Worm (Caenorhabditis elegans) whole organism, L4 larva: ENCODE measurements around the gene smf-3.

ENCODE experiments used
- D1046.2 ChIP-seq: fragments of 200-800 bp; sonication (Bioruptor generic); IDR thresholded peaks from 2 replicates; pipeline ENCODE4 v1.3.6; 2022; ENCODE audit warnings: missing genetic modification characterization, missing compliant biosample characterization
- F26F4.8 ChIP-seq: fragments of 200-800 bp; sonication (Bioruptor generic); conservative IDR thresholded peaks from 2 replicates; pipeline ENCODE4 v1.3.6; 2022; ENCODE audit warnings: missing genetic modification characterization, missing compliant biosample characterization
- F44E2.7 ChIP-seq: fragments of 200-800 bp; sonication (Bioruptor generic); IDR thresholded peaks from 2 replicates; pipeline ENCODE4 v2.1.2; 2022; ENCODE audit warnings: missing genetic modification characterization, missing compliant biosample characterization
- T20F7.1 ChIP-seq: fragments of 200-800 bp; sonication (Bioruptor generic); optimal IDR thresholded peaks from 2 replicates; lab custom pipeline; 2018; ENCODE audit warnings: mild to moderate bottlenecking, missing genetic modification characterization, missing compliant biosample characterization
- Y105C5A.15 ChIP-seq: fragments of 200-800 bp; sonication (Bioruptor generic); IDR thresholded peaks from 2 replicates; pipeline ENCODE4 v1.3.6; 2022; ENCODE audit warnings: missing genetic modification characterization, missing compliant biosample characterization
- Y48G9A.11 ChIP-seq: fragments of 200-800 bp; sonication (Bioruptor generic); IDR thresholded peaks from 2 replicates; pipeline ENCODE4 v1.3.6; 2022; ENCODE audit warnings: missing genetic modification reagents, missing genetic modification characterization, missing compliant biosample characterization
- Y5F2A.4 ChIP-seq: fragments of 200-800 bp; sonication (Bioruptor generic); optimal IDR thresholded peaks from 2 replicates; lab custom pipeline; 2018; ENCODE audit warnings: mild to moderate bottlenecking, missing genetic modification characterization, missing compliant biosample characterization
- Y75B8A.6 ChIP-seq: fragments of 200-800 bp; sonication (Bioruptor generic); IDR thresholded peaks from 2 replicates; pipeline ENCODE4 v1.3.6; 2022; ENCODE audit warnings: missing genetic modification reagents, missing genetic modification characterization, missing compliant biosample characterization
- aha-1 ChIP-seq: fragments of 150-350 bp; peaks from one replicate; lab custom pipeline; 2014; ENCODE audit warnings: missing biosample characterization, missing genetic modification characterization
- aly-2 ChIP-seq: sonication (generic microtip); optimal IDR thresholded peaks from 2 replicates; lab custom pipeline; 2018; ENCODE audit warnings: missing biosample characterization, missing genetic modification characterization
- ceh-28 ChIP-seq: fragments of 150-350 bp; optimal IDR thresholded peaks from 2 replicates; lab custom pipeline; 2014; ENCODE audit warnings: missing biosample characterization, missing genetic modification reagents, missing genetic modification characterization
- ceh-44 ChIP-seq: fragments of 200-800 bp; sonication (Bioruptor generic); IDR thresholded peaks from 2 replicates; pipeline ENCODE4 v1.3.6; 2022; ENCODE audit warnings: missing genetic modification reagents, missing genetic modification characterization, missing compliant biosample characterization
- ceh-62 ChIP-seq: sonication (generic microtip); optimal IDR thresholded peaks from 2 replicates; lab custom pipeline; 2017; ENCODE audit warnings: missing biosample characterization, missing genetic modification characterization
- ces-1 ChIP-seq: fragments of 150-350 bp; sonication (generic microtip); optimal IDR thresholded peaks from 4 replicates; lab custom pipeline; 2014; ENCODE audit warnings: missing biosample characterization, missing genetic modification reagents, missing genetic modification characterization
- cey-2 ChIP-seq: sonication (generic microtip); optimal IDR thresholded peaks from 3 replicates; lab custom pipeline; 2017; ENCODE audit warnings: missing genetic modification characterization, mild to moderate bottlenecking, missing compliant biosample characterization, antibody characterized with exemption, borderline replicate concordance; ENCODE audit not compliant: insufficient read depth
- daf-16 ChIP-seq, 3 experiments: sonication (generic microtip); optimal IDR thresholded peaks; 2 replicates each; lab custom pipeline; 2016 to 2017; ENCODE audit warnings: missing genetic modification characterization in 3 of 3, missing genetic modification reagents in 3 of 3, mild to moderate bottlenecking in 2 of 3, missing compliant biosample characterization in 2 of 3, missing biosample characterization in 1 of 3, moderate library complexity in 1 of 3
- daf-19 ChIP-seq: fragments of 200-800 bp; sonication (Bioruptor generic); conservative IDR thresholded peaks from 2 replicates; pipeline ENCODE4 v1.3.6; 2022; ENCODE audit warnings: missing genetic modification characterization, missing compliant biosample characterization
- daf-8 ChIP-seq: fragments of 200-800 bp; sonication (Bioruptor generic); IDR thresholded peaks from 2 replicates; pipeline ENCODE4 v1.3.6; 2022; ENCODE audit warnings: missing genetic modification characterization, missing compliant biosample characterization
- dmd-8 ChIP-seq: fragments of 200-800 bp; sonication (Bioruptor generic); IDR thresholded peaks from 2 replicates; pipeline ENCODE4 v1.3.6; 2022; ENCODE audit warnings: missing genetic modification characterization, missing compliant biosample characterization
- dmd-9 ChIP-seq: fragments of 200-800 bp; sonication (Bioruptor generic); IDR thresholded peaks from 2 replicates; pipeline ENCODE4 v1.3.6; 2022; ENCODE audit warnings: missing genetic modification reagents, missing genetic modification characterization, missing compliant biosample characterization
- duxl-1 ChIP-seq: sonication (generic microtip); optimal IDR thresholded peaks from 2 replicates; lab custom pipeline; 2016; ENCODE audit warnings: mild to moderate bottlenecking, missing genetic modification characterization, moderate library complexity, missing compliant biosample characterization; ENCODE audit not compliant: poor library complexity
- egl-43 ChIP-seq: fragments of 200-800 bp; sonication (Bioruptor generic); IDR thresholded peaks from 2 replicates; pipeline ENCODE4 v1.3.6; 2022; ENCODE audit warnings: missing genetic modification reagents, missing genetic modification characterization, missing compliant biosample characterization
- gei-8 ChIP-seq: fragments of 200-800 bp; sonication (Bioruptor generic); optimal IDR thresholded peaks from 2 replicates; lab custom pipeline; 2018; ENCODE audit warnings: mild to moderate bottlenecking, missing genetic modification characterization, missing compliant biosample characterization
- hlh-11 ChIP-seq: fragments of 200-800 bp; sonication (Bioruptor generic); optimal IDR thresholded peaks from 2 replicates; lab custom pipeline; 2018; ENCODE audit warnings: mild to moderate bottlenecking, missing genetic modification characterization, missing compliant biosample characterization
- lim-7 ChIP-seq: fragments of 200-800 bp; sonication (Bioruptor generic); IDR thresholded peaks from 2 replicates; pipeline ENCODE4 v1.3.6; 2022; ENCODE audit warnings: missing genetic modification characterization, missing compliant biosample characterization
- lin-1 ChIP-seq: fragments of 200-800 bp; sonication (Bioruptor generic); IDR thresholded peaks from 2 replicates; pipeline ENCODE4 v1.3.6; 2022; ENCODE audit warnings: missing genetic modification reagents, missing genetic modification characterization, missing compliant biosample characterization
- lin-13 ChIP-seq: fragments of 150-350 bp; optimal IDR thresholded peaks from 2 replicates; lab custom pipeline; 2014; ENCODE audit warnings: missing biosample characterization, missing genetic modification reagents, missing genetic modification characterization
- lin-15B ChIP-seq: fragments of 150-350 bp; sonication (generic microtip); optimal IDR thresholded peaks from 3 replicates; lab custom pipeline; 2014; ENCODE audit warnings: missing biosample characterization, missing genetic modification characterization
- lin-38 ChIP-seq: fragments of 200-800 bp; sonication (Bioruptor generic); IDR thresholded peaks from 2 replicates; pipeline ENCODE4 v1.3.6; 2022; ENCODE audit warnings: missing genetic modification reagents, missing genetic modification characterization, missing compliant biosample characterization
- madf-5 ChIP-seq, 2 experiments: fragments of 200-800 bp; sonication (Bioruptor generic); IDR thresholded peaks; 2 replicates each; pipeline ENCODE4 v1.3.6; 2022; ENCODE audit warnings: missing compliant biosample characterization in 2 of 2, missing genetic modification characterization in 2 of 2
- mdt-29 ChIP-seq: fragments of 200-800 bp; sonication (Bioruptor generic); IDR thresholded peaks from 2 replicates; pipeline ENCODE4 v1.3.6; 2022; ENCODE audit warnings: missing genetic modification reagents, missing genetic modification characterization, missing compliant biosample characterization
- mes-2 ChIP-seq: sonication (generic microtip); optimal IDR thresholded peaks from 2 replicates; lab custom pipeline; 2016; ENCODE audit warnings: missing genotype, mild to moderate bottlenecking, missing genetic modification characterization, missing compliant biosample characterization; ENCODE audit not compliant: poor library complexity, severe bottlenecking
- nhr-41 ChIP-seq: fragments of 200-800 bp; sonication (Bioruptor generic); IDR thresholded peaks from 2 replicates; pipeline ENCODE4 v1.3.6; 2022; ENCODE audit warnings: missing genetic modification reagents, missing genetic modification characterization, missing compliant biosample characterization
- nhr-42 ChIP-seq: fragments of 200-800 bp; sonication (Bioruptor generic); IDR thresholded peaks from 2 replicates; pipeline ENCODE4 v1.3.6; 2022; ENCODE audit warnings: missing genetic modification characterization, missing compliant biosample characterization
- nhr-6 ChIP-seq: fragments of 150-350 bp; optimal IDR thresholded peaks from 2 replicates; lab custom pipeline; 2014; ENCODE audit warnings: missing biosample characterization, missing genetic modification characterization
- pha-4 ChIP-seq, 2 experiments: fragments of 150-350 bp in 1 of 2; fragments of 200-800 bp in 1 of 2; sonication (Bioruptor generic) in 1 of 2; IDR thresholded peaks in 1 of 2; optimal IDR thresholded peaks in 1 of 2; 2 replicates each; pipeline versions ENCODE4 v1.3.6 to Lab custom; 2014 to 2022; ENCODE audit warnings: missing genetic modification characterization in 2 of 2, missing genetic modification reagents in 2 of 2, missing biosample characterization in 1 of 2, missing compliant biosample characterization in 1 of 2
- php-3 ChIP-seq: fragments of 200-800 bp; sonication (Bioruptor generic); IDR thresholded peaks from 2 replicates; pipeline ENCODE4 v1.3.6; 2022; ENCODE audit warnings: missing genetic modification reagents, missing genetic modification characterization, missing compliant biosample characterization
- snpc-1.2 ChIP-seq: fragments of 200-800 bp; sonication (Bioruptor generic); IDR thresholded peaks from 2 replicates; pipeline ENCODE4 v1.3.6; 2022; ENCODE audit warnings: missing genetic modification reagents, missing genetic modification characterization, missing compliant biosample characterization
- spr-1 ChIP-seq: sonication (generic microtip); optimal IDR thresholded peaks from 2 replicates; lab custom pipeline; 2016; ENCODE audit warnings: mild to moderate bottlenecking, missing genetic modification characterization, missing compliant biosample characterization
- vab-7 ChIP-seq: fragments of 200-800 bp; sonication (Bioruptor generic); IDR thresholded peaks from 2 replicates; pipeline ENCODE4 v1.3.6; 2022; ENCODE audit warnings: missing genetic modification reagents, missing genetic modification characterization, missing compliant biosample characterization
- zip-11 ChIP-seq: fragments of 200-800 bp; sonication (Bioruptor generic); IDR thresholded peaks from 2 replicates; pipeline ENCODE4 v1.3.6; 2022; ENCODE audit warnings: missing genetic modification characterization, missing compliant biosample characterization

smf-3 gene

DNA sequence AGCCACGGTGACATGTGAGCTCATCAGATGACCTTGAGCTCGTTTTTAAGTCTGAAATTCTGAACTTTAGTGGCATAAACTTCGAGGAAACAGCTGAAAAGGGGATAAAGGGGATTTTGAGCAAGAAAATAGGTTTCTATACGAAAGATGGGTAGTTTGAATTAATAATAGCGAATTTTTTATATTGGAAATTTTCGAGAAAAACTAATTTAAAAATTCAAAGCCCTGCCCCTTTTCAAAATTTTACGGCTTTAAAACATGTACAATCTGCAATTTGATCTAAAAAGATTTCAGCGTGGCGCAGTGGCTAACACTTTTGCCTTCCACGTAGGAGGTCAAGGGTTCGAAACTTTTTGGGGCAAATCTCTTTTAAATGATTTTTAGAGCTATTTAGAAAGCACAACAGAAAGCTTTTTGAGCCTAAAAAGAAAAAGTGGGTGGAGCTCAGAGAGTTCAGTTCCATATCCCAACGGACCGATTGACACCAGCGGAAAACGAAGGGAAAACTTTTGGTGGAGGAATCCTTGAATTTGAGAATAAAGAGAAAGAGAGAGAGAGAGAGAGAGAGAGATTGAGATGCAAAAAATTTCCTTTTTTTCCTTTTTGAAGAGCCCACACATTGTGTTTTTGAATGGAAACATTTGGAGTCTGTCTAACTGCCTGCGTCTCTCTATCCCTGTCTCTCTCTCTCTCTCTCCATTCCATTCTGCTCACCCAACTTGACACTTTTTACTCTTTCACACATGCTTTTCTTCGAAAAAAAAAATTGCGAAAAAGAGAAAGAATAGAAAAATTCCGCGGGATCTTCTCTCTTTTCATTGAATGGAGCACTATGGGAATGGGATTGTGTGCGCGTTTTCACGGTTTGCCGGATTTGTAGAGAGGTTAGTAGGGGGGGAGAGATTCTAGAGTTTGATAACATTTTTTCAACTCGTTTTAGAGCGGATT, 45.6 kb downstream of the smf-3 start, which contains the start of gene Y69A2AR.31 (continued):
- TF ChIP-seq ceh-44 (GFP tag; lab: Robert Waterston, UW) (no peak), nhr-6 (tag; lab: Kevin White, UChicago) (no peak), lin-15B (tag; lab: Kevin White, UChicago) (no peak), snpc-1.2 (GFP tag; lab: Robert Waterston, UW) (peak; percentile 63), duxl-1 (tag; lab: Kevin White, UChicago) (peak; percentile 43), nhr-41 (GFP tag; lab: Robert Waterston, UW) (no peak)
- TF ChIP-seq, all 104 proteins: peak for 31

DNA sequence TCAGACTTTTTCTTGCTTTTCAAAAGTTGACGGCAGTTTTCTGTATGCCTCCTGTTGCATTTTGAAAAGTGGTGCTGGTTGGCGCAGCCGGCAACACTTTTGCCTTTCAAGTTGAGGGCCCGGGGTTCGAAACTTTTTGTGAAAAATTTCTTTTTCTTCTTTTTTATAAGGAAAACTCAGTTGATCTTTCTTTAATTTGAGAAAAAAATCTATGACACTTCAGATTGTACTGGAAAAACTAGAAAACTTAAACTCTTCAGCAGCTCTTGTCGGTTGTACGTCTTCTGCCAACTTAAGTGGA, 46.2 kb downstream of the smf-3 start:
- peak; percentile 51 for TF ChIP-seq mes-2 (tag; lab: Kevin White, UChicago)
- peak; percentile 84 for TF ChIP-seq D1046.2 (GFP tag; lab: Robert Waterston, UW)
- TF ChIP-seq Y75B8A.6: peak; percentile 32; the same call in 1 of the 2 replicates
- TF ChIP-seq ceh-28 (tag; lab: Kevin White, UChicago): no peak
- peak; percentile 9 for TF ChIP-seq aha-1 (tag; lab: Kevin White, UChicago)
- peak; percentile 84 for TF ChIP-seq egl-43 (GFP tag; lab: Robert Waterston, UW)
- 0 out of 2 replicates have a peak, but pooled peaks have one; percentile 38 for TF ChIP-seq mdt-29 (GFP tag; lab: Robert Waterston, UW)
- TF ChIP-seq Y5F2A.4 (GFP tag; lab: Kevin White, UChicago): peak; percentile 67
- no peak for TF ChIP-seq spr-1 (tag; lab: Kevin White, UChicago)
- TF ChIP-seq snpc-1.2 (GFP tag; lab: Robert Waterston, UW): 0 out of 2 replicates have a peak, but pooled peaks have one; percentile 54
- peak; percentile 88 for TF ChIP-seq F26F4.8 (GFP tag; lab: Robert Waterston, UW)
- peak; percentile 91 for TF ChIP-seq F44E2.7 (GFP tag; lab: Robert Waterston, UW)
- TF ChIP-seq T20F7.1 (GFP tag; lab: Kevin White, UChicago): peak; percentile 21
- TF ChIP-seq php-3: no peak
- TF ChIP-seq lim-7: peak; percentile 86
- TF ChIP-seq madf-5 (GFP tag; IDR thresholded peaks at IDR 0.05; lab: Robert Waterston, UW): peak; percentile 36 to 42; a peak in 1 of 4 replicates
- TF ChIP-seq pha-4 (GFP tag; IDR thresholded peaks at IDR 0.05; lab: Robert Waterston, UW): peak; percentile 70; the same call in 1 of the 2 replicates
- TF ChIP-seq pha-4 (tag; optimal IDR thresholded peaks at IDR 0.05; lab: Kevin White, UChicago): no peak
- peak; percentile 70; the same call in 1 of the 2 replicates for TF ChIP-seq Y105C5A.15 (GFP tag; lab: Robert Waterston, UW)
- TF ChIP-seq zip-11: 0 out of 2 replicates have a peak, but pooled peaks have one; percentile 44
- TF ChIP-seq hlh-11 (tag; lab: Kevin White, UChicago): no peak
- TF ChIP-seq lin-38 (GFP tag; lab: Robert Waterston, UW): peak; percentile 75
- TF ChIP-seq lin-1: 0 out of 2 replicates have a peak, but pooled peaks have one; percentile 10
- TF ChIP-seq daf-16 (GFP tag; optimal IDR thresholded peaks at IDR 0.05; lab: Kevin White, UChicago): peak in 1 of 2 experiments; percentile 60
- TF ChIP-seq daf-16 (tag; optimal IDR thresholded peaks at IDR 0.05; lab: Kevin White, UChicago): no peak
- TF ChIP-seq vab-7 (GFP tag; lab: Robert Waterston, UW): peak; percentile 61; the same call in 1 of the 2 replicates
- peak; percentile 60; the same call in 1 of the 2 replicates for TF ChIP-seq Y48G9A.11
- peak; percentile 70 for TF ChIP-seq daf-19 (GFP tag; lab: Robert Waterston, UW)
- TF ChIP-seq ceh-62 (tag; lab: Kevin White, UChicago): no peak
- 0 out of 2 replicates have a peak, but pooled peaks have one; percentile 55 for TF ChIP-seq nhr-42 (GFP tag; lab: Robert Waterston, UW)
- no peak for TF ChIP-seq cey-2 (tag; lab: Kevin White, UChicago)
- peak; percentile 57 for TF ChIP-seq gei-8 (GFP tag; lab: Kevin White, UChicago)
- TF ChIP-seq lin-13 (GFP tag; lab: Kevin White, UChicago): no peak
- TF ChIP-seq dmd-9 (GFP tag; lab: Robert Waterston, UW): 0 out of 2 replicates have a peak, but pooled peaks have one; percentile 52
- TF ChIP-seq ces-1 (GFP tag; lab: Kevin White, UChicago): no peak
- TF ChIP-seq daf-8 (GFP tag; lab: Robert Waterston, UW): 0 out of 2 replicates have a peak, but pooled peaks have one; percentile 48
- 0 out of 2 replicates have a peak, but pooled peaks have one; percentile 70 for TF ChIP-seq dmd-8 (GFP tag; lab: Robert Waterston, UW)
- no peak for TF ChIP-seq aly-2 (tag; lab: Kevin White, UChicago)
